Fruit fly (Drosophila melanogaster): Measurements from ENCODE around the gene Trf.

DNA sequence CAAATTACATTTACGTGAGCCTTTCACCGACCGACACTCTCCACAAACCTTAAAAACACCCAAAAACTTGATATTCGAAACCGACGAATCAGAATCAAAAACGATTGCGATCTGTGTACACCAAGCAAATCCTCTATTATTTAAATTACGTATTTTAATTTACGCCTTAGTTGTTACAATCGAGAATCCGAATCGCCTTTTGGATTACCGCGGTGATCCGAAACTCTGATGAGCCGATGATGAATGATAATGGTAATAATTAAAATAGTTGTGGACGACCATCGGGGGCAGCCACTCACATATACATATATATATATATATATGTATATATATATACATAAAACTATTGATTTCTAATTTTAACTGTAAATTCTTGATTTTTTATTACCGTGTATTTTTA, 33.0 kb upstream of the Trf start, which contains the start of gene CG7367:
- TF ChIP-seq CG8159 (tag; optimal IDR thresholded peaks at IDR 0.05) (no peak), EcR (GFP tag; optimal IDR thresholded peaks at IDR 0.05) (no peak), gl (tag; optimal IDR thresholded peaks at IDR 0.05) (no peak), CG34367 (tag; optimal IDR thresholded peaks at IDR 0.05) (no peak), CG10348 (GFP tag; IDR thresholded peaks at IDR 0.05) (no peak), CG14655 (GFP tag; optimal IDR thresholded peaks at IDR 0.05) (no peak), CG15710 (tag; optimal IDR thresholded peaks at IDR 0.05) (no peak), rn (GFP tag; IDR thresholded peaks at IDR 0.05) (no peak), CG32121 (GFP tag; IDR thresholded peaks at IDR 0.05) (no peak), D1 (tag; optimal IDR thresholded peaks at IDR 0.05) (no peak), CG12605 (GFP tag; IDR thresholded peaks at IDR 0.05) (no peak), Ets98B (GFP tag; IDR thresholded peaks at IDR 0.05) (no peak), CG17806 (tag; optimal IDR thresholded peaks at IDR 0.05) (no peak), CG8301 (tag; optimal IDR thresholded peaks at IDR 0.05) (no peak)

Data from whole organism, pupa.